Worm (Caenorhabditis elegans) whole organism, L4 larva: ENCODE data around the gene egl-9.

ENCODE experiments used
- F26F4.8 ChIP-seq: fragments of 200-800 bp; sonication (Bioruptor generic); conservative IDR thresholded peaks from 2 replicates; pipeline ENCODE4 v1.3.6; 2022; ENCODE audit warnings: missing genetic modification characterization, missing compliant biosample characterization
- Y48G9A.11 ChIP-seq: fragments of 200-800 bp; sonication (Bioruptor generic); IDR thresholded peaks from 2 replicates; pipeline ENCODE4 v1.3.6; 2022; ENCODE audit warnings: missing genetic modification reagents, missing genetic modification characterization, missing compliant biosample characterization
- ZK337.2 ChIP-seq: fragments of 200-800 bp; sonication (Bioruptor generic); IDR thresholded peaks from 2 replicates; pipeline ENCODE4 v1.3.6; 2022; ENCODE audit warnings: missing genetic modification reagents, missing genetic modification characterization, missing compliant biosample characterization
- ZK546.5 ChIP-seq, 2 experiments: sonication (generic microtip); optimal IDR thresholded peaks; 2 replicates each; lab custom pipeline; 2017; ENCODE audit warnings: missing biosample characterization in 2 of 2, missing genetic modification characterization in 2 of 2
- aha-1 ChIP-seq: fragments of 150-350 bp; peaks from one replicate; lab custom pipeline; 2014; ENCODE audit warnings: missing biosample characterization, missing genetic modification characterization
- ama-1 ChIP-seq: fragments of 150-350 bp; optimal IDR thresholded peaks from 2 replicates; lab custom pipeline; 2014; ENCODE audit warnings: inconsistent platforms, mixed read lengths
- arid-1 ChIP-seq: fragments of 200-800 bp; sonication (Bioruptor generic); conservative IDR thresholded peaks from 2 replicates; pipeline ENCODE4 v1.3.6; 2022; ENCODE audit warnings: missing genetic modification reagents, missing genetic modification characterization, missing compliant biosample characterization
- ceh-32 ChIP-seq: sonication (generic microtip); optimal IDR thresholded peaks from 2 replicates; lab custom pipeline; 2016; ENCODE audit warnings: mild to moderate bottlenecking, missing genetic modification characterization, missing compliant biosample characterization; ENCODE audit not compliant: poor library complexity
- ceh-62 ChIP-seq: sonication (generic microtip); optimal IDR thresholded peaks from 2 replicates; lab custom pipeline; 2017; ENCODE audit warnings: missing biosample characterization, missing genetic modification characterization
- ces-1 ChIP-seq: fragments of 150-350 bp; sonication (generic microtip); optimal IDR thresholded peaks from 4 replicates; lab custom pipeline; 2014; ENCODE audit warnings: missing biosample characterization, missing genetic modification reagents, missing genetic modification characterization
- cey-2 ChIP-seq: sonication (generic microtip); optimal IDR thresholded peaks from 3 replicates; lab custom pipeline; 2017; ENCODE audit warnings: missing genetic modification characterization, mild to moderate bottlenecking, missing compliant biosample characterization, antibody characterized with exemption, borderline replicate concordance; ENCODE audit not compliant: insufficient read depth
- ctbp-1 ChIP-seq: fragments of 200-800 bp; sonication (Bioruptor generic); IDR thresholded peaks from 2 replicates; pipeline ENCODE4 v1.3.6; 2022; ENCODE audit warnings: missing genetic modification reagents, missing genetic modification characterization, missing compliant biosample characterization
- daf-12 ChIP-seq: fragments of 150-350 bp; optimal IDR thresholded peaks from 2 replicates; lab custom pipeline; 2014; ENCODE audit warnings: missing biosample characterization, missing genetic modification reagents, missing genetic modification characterization
- daf-16 ChIP-seq, 3 experiments: sonication (generic microtip); optimal IDR thresholded peaks; 2 replicates each; lab custom pipeline; 2016 to 2017; ENCODE audit warnings: missing genetic modification characterization in 3 of 3, missing genetic modification reagents in 3 of 3, mild to moderate bottlenecking in 2 of 3, missing compliant biosample characterization in 2 of 3, missing biosample characterization in 1 of 3, moderate library complexity in 1 of 3
- egl-27 ChIP-seq: sonication (generic microtip); optimal IDR thresholded peaks from 3 replicates; lab custom pipeline; 2017; ENCODE audit warnings: missing biosample characterization, missing genetic modification reagents, missing genetic modification characterization
- fkh-10 ChIP-seq: fragments of 150-350 bp; optimal IDR thresholded peaks from 2 replicates; lab custom pipeline; 2014; ENCODE audit warnings: missing biosample characterization, missing genetic modification reagents, missing genetic modification characterization
- gei-8 ChIP-seq: fragments of 200-800 bp; sonication (Bioruptor generic); optimal IDR thresholded peaks from 2 replicates; lab custom pipeline; 2018; ENCODE audit warnings: mild to moderate bottlenecking, missing genetic modification characterization, missing compliant biosample characterization
- hlh-30 ChIP-seq: sonication (generic microtip); optimal IDR thresholded peaks from 2 replicates; lab custom pipeline; 2017; ENCODE audit warnings: antibody characterized with exemption, mild to moderate bottlenecking, missing genetic modification characterization, missing compliant biosample characterization; ENCODE audit not compliant: insufficient read depth
- lin-1 ChIP-seq: fragments of 200-800 bp; sonication (Bioruptor generic); IDR thresholded peaks from 2 replicates; pipeline ENCODE4 v1.3.6; 2022; ENCODE audit warnings: missing genetic modification reagents, missing genetic modification characterization, missing compliant biosample characterization
- lin-15B ChIP-seq: fragments of 150-350 bp; sonication (generic microtip); optimal IDR thresholded peaks from 3 replicates; lab custom pipeline; 2014; ENCODE audit warnings: missing biosample characterization, missing genetic modification characterization
- lsy-2 ChIP-seq, 2 experiments: fragments of 150-350 bp in 1 of 2; sonication (generic microtip) in 1 of 2; optimal IDR thresholded peaks; 2 replicates each; lab custom pipeline; 2014 to 2017; ENCODE audit warnings: missing biosample characterization in 2 of 2, missing genetic modification characterization in 2 of 2
- madf-9 ChIP-seq: fragments of 200-800 bp; sonication (Bioruptor generic); conservative IDR thresholded peaks from 2 replicates; pipeline ENCODE4 v1.3.6; 2022; ENCODE audit warnings: missing genetic modification reagents, missing genetic modification characterization, missing compliant biosample characterization
- mdl-1 ChIP-seq, 2 experiments: fragments of 150-350 bp in 1 of 2; sonication (generic microtip) in 1 of 2; optimal IDR thresholded peaks; 2 replicates each; lab custom pipeline; 2014 to 2017; ENCODE audit warnings: missing biosample characterization in 2 of 2, missing genetic modification characterization in 2 of 2
- mes-2 ChIP-seq: sonication (generic microtip); optimal IDR thresholded peaks from 2 replicates; lab custom pipeline; 2016; ENCODE audit warnings: missing genotype, mild to moderate bottlenecking, missing genetic modification characterization, missing compliant biosample characterization; ENCODE audit not compliant: poor library complexity, severe bottlenecking
- nhr-111 ChIP-seq: fragments of 200-800 bp; sonication (Bioruptor generic); optimal IDR thresholded peaks from 2 replicates; lab custom pipeline; 2018; ENCODE audit warnings: mild to moderate bottlenecking, missing genetic modification characterization, missing compliant biosample characterization
- nhr-41 ChIP-seq: fragments of 200-800 bp; sonication (Bioruptor generic); IDR thresholded peaks from 2 replicates; pipeline ENCODE4 v1.3.6; 2022; ENCODE audit warnings: missing genetic modification reagents, missing genetic modification characterization, missing compliant biosample characterization
- nhr-42 ChIP-seq: fragments of 200-800 bp; sonication (Bioruptor generic); IDR thresholded peaks from 2 replicates; pipeline ENCODE4 v1.3.6; 2022; ENCODE audit warnings: missing genetic modification characterization, missing compliant biosample characterization
- nhr-6 ChIP-seq: fragments of 150-350 bp; optimal IDR thresholded peaks from 2 replicates; lab custom pipeline; 2014; ENCODE audit warnings: missing biosample characterization, missing genetic modification characterization
- pqm-1 ChIP-seq: sonication (generic microtip); optimal IDR thresholded peaks from 2 replicates; lab custom pipeline; 2017; ENCODE audit warnings: missing biosample characterization, missing genetic modification characterization
- rbr-2 ChIP-seq: sonication (generic microtip); optimal IDR thresholded peaks from 2 replicates; lab custom pipeline; 2016; ENCODE audit warnings: missing genotype, missing genetic modification characterization, missing compliant biosample characterization
- saeg-2 ChIP-seq: fragments of 200-800 bp; sonication (Bioruptor generic); IDR thresholded peaks from 2 replicates; pipeline ENCODE4 v1.3.6; 2022; ENCODE audit warnings: missing genetic modification reagents, missing genetic modification characterization, missing compliant biosample characterization
- sdz-12 ChIP-seq: fragments of 200-800 bp; sonication (Bioruptor generic); optimal IDR thresholded peaks from 2 replicates; lab custom pipeline; 2018; ENCODE audit warnings: mild to moderate bottlenecking, missing genetic modification characterization, missing compliant biosample characterization
- spr-1 ChIP-seq: sonication (generic microtip); optimal IDR thresholded peaks from 2 replicates; lab custom pipeline; 2016; ENCODE audit warnings: mild to moderate bottlenecking, missing genetic modification characterization, missing compliant biosample characterization
- spr-3 ChIP-seq: fragments of 200-800 bp; sonication (Bioruptor generic); optimal IDR thresholded peaks from 2 replicates; lab custom pipeline; 2018; ENCODE audit warnings: mild to moderate bottlenecking, missing genetic modification characterization, missing compliant biosample characterization
- unc-130 ChIP-seq: sonication (generic microtip); optimal IDR thresholded peaks from 2 replicates; lab custom pipeline; 2016; ENCODE audit warnings: missing genetic modification reagents, missing genetic modification characterization, missing compliant biosample characterization
- unc-62 ChIP-seq, 3 experiments: fragments of 150-350 bp in 1 of 3; sonication (generic microtip); optimal IDR thresholded peaks in 2 of 3; peaks in 1 of 3; 1 replicate in 1 of 3; 2 replicates in 2 of 3; lab custom pipeline; 2014 to 2017; ENCODE audit warnings: missing biosample characterization in 3 of 3, missing genetic modification characterization in 3 of 3, missing genetic modification reagents in 3 of 3, missing genotype in 1 of 3
- zag-1 ChIP-seq: fragments of 150-350 bp; optimal IDR thresholded peaks from 2 replicates; lab custom pipeline; 2014; ENCODE audit warnings: missing biosample characterization, missing genetic modification characterization
- zfp-3 ChIP-seq: fragments of 200-800 bp; sonication (Bioruptor generic); conservative IDR thresholded peaks from 2 replicates; pipeline ENCODE4 v1.3.6; 2022; ENCODE audit warnings: missing genetic modification reagents, missing genetic modification characterization, missing compliant biosample characterization
- ztf-11 ChIP-seq: fragments of 150-350 bp; optimal IDR thresholded peaks from 2 replicates; lab custom pipeline; 2014; ENCODE audit warnings: missing biosample characterization, missing genetic modification characterization

Gene egl-9

ce11 chrV:10466607-10467092, 1.7 kb upstream of the egl-9 start (continued):
- TF ChIP-seq lin-1 (GFP tag; lab: Robert Waterston, UW): peak; percentile 74; the same call in 1 of the 2 replicates
- peak in 1 of 2 experiments; percentile 41 for TF ChIP-seq ZK546.5 (tag; optimal IDR thresholded peaks at IDR 0.05; lab: Kevin White, UChicago)
- TF ChIP-seq lsy-2 (tag; optimal IDR thresholded peaks at IDR 0.05; lab: Kevin White, UChicago): peak; percentile 89 to 95
- no peak for TF ChIP-seq ZK337.2 (GFP tag; lab: Robert Waterston, UW)
- TF ChIP-seq ceh-62 (tag; lab: Kevin White, UChicago): no peak
- no peak for TF ChIP-seq ztf-11 (tag; lab: Kevin White, UChicago)
- TF ChIP-seq spr-1 (tag; lab: Kevin White, UChicago): peak; percentile 48
- no peak for TF ChIP-seq unc-130 (GFP tag; lab: Kevin White, UChicago)
- TF ChIP-seq arid-1 (GFP tag; lab: Robert Waterston, UW): peak; percentile 82
- TF ChIP-seq spr-3 (GFP tag; lab: Kevin White, UChicago): peak; percentile 23
- TF ChIP-seq mdl-1 (tag; optimal IDR thresholded peaks at IDR 0.05; lab: Kevin White, UChicago): peak; percentile 100
- TF ChIP-seq nhr-41: 0 out of 2 replicates have a peak, but pooled peaks have one; percentile 34
- TF ChIP-seq saeg-2 (GFP tag; lab: Robert Waterston, UW): peak; percentile 55; the same call in 1 of the 2 replicates
- TF ChIP-seq zag-1 (tag; lab: Kevin White, UChicago): no peak
- TF ChIP-seq aha-1 (tag; lab: Kevin White, UChicago): peak; percentile 100
- TF ChIP-seq ctbp-1 (GFP tag; lab: Robert Waterston, UW): peak; percentile 94
- no peak for TF ChIP-seq nhr-111 (GFP tag; lab: Kevin White, UChicago)
- TF ChIP-seq egl-27 (tag; lab: Kevin White, UChicago): peak; percentile 14
- no peak for TF ChIP-seq sdz-12 (GFP tag; lab: Kevin White, UChicago)
- TF ChIP-seq daf-16 (GFP tag; optimal IDR thresholded peaks at IDR 0.05; lab: Kevin White, UChicago): peak in 1 of 2 experiments; percentile 5
- peak; percentile 69 for TF ChIP-seq daf-16 (tag; optimal IDR thresholded peaks at IDR 0.05; lab: Kevin White, UChicago)
- TF ChIP-seq zfp-3: 0 out of 2 replicates have a peak, but pooled peaks have one; percentile 48
- TF ChIP-seq, all 104 proteins: peak for 69

ce11 chrV:10467104-10467503, 1.2 kb upstream of the egl-9 start:
- TF ChIP-seq ama-1 (lab: Kevin White, UChicago) (peak; percentile 58), cey-2 (tag; lab: Kevin White, UChicago) (no peak), mes-2 (tag; lab: Kevin White, UChicago) (peak; percentile 2), hlh-30 (peak; percentile 71), spr-1 (tag; lab: Kevin White, UChicago) (no peak), daf-16 (GFP tag; optimal IDR thresholded peaks at IDR 0.05; lab: Kevin White, UChicago) (no peak), daf-16 (tag; optimal IDR thresholded peaks at IDR 0.05; lab: Kevin White, UChicago) (peak; percentile 15), rbr-2 (tag; lab: Kevin White, UChicago) (no peak)
- TF ChIP-seq, all 104 proteins: peak for 4

- TF ChIP-seq gei-8 (no peak), aha-1 (tag; lab: Kevin White, UChicago) (peak; percentile 13), madf-9 (GFP tag; lab: Robert Waterston, UW) (no peak), unc-62 (GFP tag; optimal IDR thresholded peaks at IDR 0.05 in 1 of 2; lab: Kevin White, UChicago) (peak in 1 of 2 experiments; percentile 90), unc-62 (tag; optimal IDR thresholded peaks at IDR 0.05; lab: Kevin White, UChicago) (no peak)
Measured at ce11 chrV:10467659-10468058, 658 bp upstream of the egl-9 start.

ce11 chrV:10468709-10469108, 392 bp downstream of the egl-9 start:
- TF ChIP-seq ces-1 (GFP tag; lab: Kevin White, UChicago) (no peak), egl-27 (tag; lab: Kevin White, UChicago) (no peak), Y48G9A.11 (no peak), cey-2 (tag; lab: Kevin White, UChicago) (no peak), aha-1 (tag; lab: Kevin White, UChicago) (no peak), nhr-6 (tag; lab: Kevin White, UChicago) (no peak), unc-62 (GFP tag; optimal IDR thresholded peaks at IDR 0.05 in 1 of 2; lab: Kevin White, UChicago) (peak in 1 of 2 experiments; percentile 95), unc-62 (tag; optimal IDR thresholded peaks at IDR 0.05; lab: Kevin White, UChicago) (no peak), daf-12 (tag; lab: Kevin White, UChicago) (no peak), pqm-1 (tag; lab: Kevin White, UChicago) (no peak), fkh-10 (GFP tag; lab: Kevin White, UChicago) (no peak), nhr-42 (GFP tag; lab: Robert Waterston, UW) (no peak), daf-16 (GFP tag; optimal IDR thresholded peaks at IDR 0.05; lab: Kevin White, UChicago) (peak in 1 of 2 experiments; percentile 55), daf-16 (tag; optimal IDR thresholded peaks at IDR 0.05; lab: Kevin White, UChicago) (no peak), lin-15B (tag; lab: Kevin White, UChicago) (no peak), F26F4.8 (GFP tag; lab: Robert Waterston, UW) (no peak), ceh-32 (tag; lab: Kevin White, UChicago) (no peak), arid-1 (GFP tag; lab: Robert Waterston, UW) (no peak)
